Worm (Caenorhabditis elegans): ENCODE data around the gene R02D5.4.

DNA sequence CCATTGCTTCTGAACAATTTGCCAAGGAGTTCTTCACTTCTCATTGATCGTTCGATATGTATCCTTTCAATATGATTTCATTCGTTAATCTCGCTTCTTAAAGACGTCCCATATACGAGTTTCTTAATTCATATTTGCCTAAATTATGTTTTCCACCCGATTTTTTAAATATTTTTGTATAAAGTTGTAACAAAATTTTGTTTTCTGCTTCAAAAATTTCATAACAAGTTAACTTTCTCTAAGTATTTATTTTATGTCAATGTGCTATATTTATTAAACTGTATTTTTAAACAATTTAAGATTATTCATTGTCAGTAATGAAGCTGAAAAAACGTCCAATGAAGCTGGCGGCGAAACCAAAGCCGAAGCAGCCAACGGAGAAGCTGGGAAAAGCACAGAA is 35.1 kb downstream of the R02D5.4 start, which contains the start of gene F23B12.7:
- TF ChIP-seq dmd-4 (tag; optimal IDR thresholded peaks at IDR 0.05) (no peak), lin-13 (GFP tag; optimal IDR thresholded peaks at IDR 0.05) (no peak), C34F6.9 (tag; optimal IDR thresholded peaks at IDR 0.05) (no peak), fos-1 (tag; optimal IDR thresholded peaks at IDR 0.05) (no peak), ceh-16 (tag; optimal IDR thresholded peaks at IDR 0.05) (no peak), mbf-1 (tag; optimal IDR thresholded peaks at IDR 0.05) (no peak), skn-1 (tag; optimal IDR thresholded peaks at IDR 0.05) (no peak), ztf-1 (GFP tag; conservative IDR thresholded peaks at IDR 0.05) (no peak), Y55F3AM.14 (GFP tag; optimal IDR thresholded peaks at IDR 0.05) (no peak), lsy-2 (tag; optimal IDR thresholded peaks at IDR 0.05) (no peak), ama-1 (optimal IDR thresholded peaks at IDR 0.05) (no peak), nhr-237 (tag; optimal IDR thresholded peaks at IDR 0.05) (no peak), zag-1 (tag; optimal IDR thresholded peaks at IDR 0.05) (no peak)

All from whole organism, L2 larva.